Fruit fly (Drosophila melanogaster) whole organism, embryonic: Measurements from ENCODE around the gene BNIP3.

ENCODE experiments used
- CG10959 ChIP-seq: fragments of 200-800 bp; sonication (Bioruptor generic); IDR thresholded peaks from 2 replicates; pipeline ENCODE4 v1.3.6; 2022; ENCODE audit warnings: missing biosample characterization, missing genetic modification characterization
- CG11093 ChIP-seq: fragments of 200-800 bp; sonication (Bioruptor generic); IDR thresholded peaks from 3 replicates; pipeline ENCODE4 v1.3.6; 2022; ENCODE audit warnings: missing biosample characterization, missing genetic modification characterization
- CG11456 ChIP-seq: fragments of 200-800 bp; sonication (Bioruptor generic); IDR thresholded peaks from 3 replicates; pipeline ENCODE4 v1.3.6; 2022; ENCODE audit warnings: missing biosample characterization, missing genetic modification characterization
- CG12104 ChIP-seq: fragments of 200-800 bp; sonication (Bioruptor generic); optimal IDR thresholded peaks from 3 replicates; lab custom pipeline; 2016; ENCODE audit warnings: missing biosample characterization, missing genetic modification characterization
- CG12391 ChIP-seq: fragments of 200-800 bp; sonication (Bioruptor generic); optimal IDR thresholded peaks from 3 replicates; lab custom pipeline; 2018; ENCODE audit warnings: missing biosample characterization, mild to moderate bottlenecking, missing genetic modification characterization, moderate library complexity
- CG14965 ChIP-seq: fragments of 200-800 bp; sonication (Bioruptor generic); optimal IDR thresholded peaks from 2 replicates; lab custom pipeline; 2016; ENCODE audit warnings: missing biosample characterization, missing genetic modification characterization, borderline replicate concordance
- CG17359 ChIP-seq: fragments of 200-800 bp; sonication (Bioruptor generic); optimal IDR thresholded peaks from 3 replicates; lab custom pipeline; 2018; ENCODE audit warnings: missing biosample characterization, mild to moderate bottlenecking, missing genetic modification characterization, moderate library complexity
- CG17912 ChIP-seq: fragments of 200-800 bp; sonication (Bioruptor generic); optimal IDR thresholded peaks from 2 replicates; lab custom pipeline; 2018; ENCODE audit warnings: missing biosample characterization, mild to moderate bottlenecking, missing genetic modification characterization
- CG2116 ChIP-seq: fragments of 200-800 bp; sonication (Bioruptor generic); optimal IDR thresholded peaks from 3 replicates; lab custom pipeline; 2018; ENCODE audit warnings: missing biosample characterization, mild to moderate bottlenecking, missing genetic modification characterization
- CG42726 ChIP-seq: fragments of 200-800 bp; sonication (Bioruptor generic); IDR thresholded peaks from 2 replicates; pipeline ENCODE4 v1.3.6; 2022; ENCODE audit warnings: missing biosample characterization, missing genetic modification characterization; ENCODE audit not compliant: partially characterized antibody
- CG4820 ChIP-seq: fragments of 200-800 bp; sonication (Bioruptor generic); optimal IDR thresholded peaks from 3 replicates; lab custom pipeline; 2016; ENCODE audit warnings: missing biosample characterization, missing genetic modification characterization
- CG7963 ChIP-seq: fragments of 200-800 bp; sonication (Bioruptor generic); IDR thresholded peaks from 3 replicates; pipeline ENCODE4 v1.3.6; 2022; ENCODE audit warnings: missing biosample characterization, missing genetic modification characterization; ENCODE audit not compliant: partially characterized antibody
- CG8281 ChIP-seq: fragments of 200-800 bp; sonication (Bioruptor generic); optimal IDR thresholded peaks from 2 replicates; lab custom pipeline; 2018; ENCODE audit warnings: missing biosample characterization, mild to moderate bottlenecking, missing genetic modification characterization, moderate library complexity
- Ets97D ChIP-seq: fragments of 200-800 bp; sonication (Bioruptor generic); optimal IDR thresholded peaks from 3 replicates; lab custom pipeline; 2016; ENCODE audit warnings: missing biosample characterization, missing genetic modification characterization
- HLH3B ChIP-seq: fragments of 200-800 bp; sonication (Bioruptor generic); IDR thresholded peaks from 2 replicates; pipeline ENCODE4 v1.3.6; 2022; ENCODE audit warnings: missing biosample characterization, missing genetic modification characterization
- Kr ChIP-seq: fragments of 200-800 bp; sonication (Bioruptor generic); optimal IDR thresholded peaks from 2 replicates; lab custom pipeline; 2017; ENCODE audit warnings: missing biosample characterization, mild to moderate bottlenecking, missing genetic modification characterization
- Lhr ChIP-seq: fragments of 200-800 bp; sonication (Bioruptor generic); optimal IDR thresholded peaks from 3 replicates; lab custom pipeline; 2017; ENCODE audit warnings: mild to moderate bottlenecking, missing biosample characterization, missing genetic modification reagents, missing genetic modification characterization
- Lim3 ChIP-seq: fragments of 200-800 bp; sonication (Bioruptor generic); IDR thresholded peaks from 2 replicates; pipeline ENCODE4 v1.3.6; 2022; ENCODE audit warnings: missing biosample characterization, missing genetic modification characterization
- Lpt ChIP-seq: fragments of >200 bp; optimal IDR thresholded peaks from 2 replicates; lab custom pipeline; 2018; ENCODE audit warnings: missing biosample characterization, missing genetic modification characterization
- Neu2 ChIP-seq: fragments of 200-800 bp; sonication (Bioruptor generic); optimal IDR thresholded peaks from 3 replicates; lab custom pipeline; 2016; ENCODE audit warnings: missing biosample characterization, missing genetic modification characterization, borderline replicate concordance
- Oli ChIP-seq: fragments of 200-800 bp; sonication (Bioruptor generic); optimal IDR thresholded peaks from 2 replicates; lab custom pipeline; 2018; ENCODE audit warnings: missing biosample characterization, mild to moderate bottlenecking, missing genetic modification characterization, moderate library complexity
- Opbp ChIP-seq: fragments of 200-800 bp; sonication (Bioruptor generic); IDR thresholded peaks from 3 replicates; pipeline ENCODE4 v1.3.6; 2022; ENCODE audit warnings: missing biosample characterization, missing genetic modification characterization; ENCODE audit not compliant: partially characterized antibody
- PHDP ChIP-seq: fragments of 200-800 bp; sonication (Bioruptor generic); optimal IDR thresholded peaks from 3 replicates; lab custom pipeline; 2018; ENCODE audit warnings: missing biosample characterization, mild to moderate bottlenecking, missing genetic modification characterization, moderate library complexity
- Ravus ChIP-seq: fragments of 200-800 bp; sonication (Bioruptor generic); IDR thresholded peaks from 2 replicates; pipeline ENCODE4 v1.3.6; 2022; ENCODE audit warnings: missing biosample characterization, missing genetic modification characterization
- amos ChIP-seq: fragments of 200-800 bp; sonication (Bioruptor generic); IDR thresholded peaks from 2 replicates; pipeline ENCODE4 v1.3.6; 2022; ENCODE audit warnings: missing biosample characterization, missing genetic modification characterization; ENCODE audit not compliant: partially characterized antibody
- bcd ChIP-seq: fragments of 200-800 bp; sonication (Bioruptor generic); optimal IDR thresholded peaks from 2 replicates; lab custom pipeline; 2017; ENCODE audit warnings: missing biosample characterization, mild to moderate bottlenecking, missing genetic modification characterization
- bsh ChIP-seq, 2 experiments: fragments of 200-800 bp; sonication (Bioruptor generic); optimal IDR thresholded peaks; 2 replicates each; lab custom pipeline; 2017 to 2018; ENCODE audit warnings: mild to moderate bottlenecking in 2 of 2, missing biosample characterization in 2 of 2, missing genetic modification characterization in 2 of 2, moderate library complexity in 1 of 2
- cad ChIP-seq: fragments of >200 bp; optimal IDR thresholded peaks from 2 replicates; lab custom pipeline; 2017; ENCODE audit warnings: missing biosample characterization, missing genetic modification characterization
- da ChIP-seq: fragments of 200-800 bp; sonication (Bioruptor generic); optimal IDR thresholded peaks from 2 replicates; lab custom pipeline; 2016; ENCODE audit warnings: missing biosample characterization, missing genetic modification characterization
- dpn ChIP-seq, 2 experiments: fragments of 200-800 bp; sonication (Bioruptor generic); optimal IDR thresholded peaks; 3 replicates each; lab custom pipeline; 2016; ENCODE audit warnings: missing biosample characterization in 2 of 2, missing genetic modification characterization in 2 of 2
- gce ChIP-seq: fragments of 200-800 bp; sonication (Bioruptor generic); IDR thresholded peaks from 3 replicates; pipeline ENCODE4 v1.3.6; 2022; ENCODE audit warnings: missing biosample characterization, missing genetic modification characterization
- hb ChIP-seq: fragments of 200-800 bp; sonication (Bioruptor generic); IDR thresholded peaks from 3 replicates; pipeline ENCODE4 v1.3.6; 2022; ENCODE audit warnings: missing biosample characterization, missing genetic modification characterization; ENCODE audit not compliant: partially characterized antibody
- hkb ChIP-seq, 2 experiments: fragments of 200-800 bp in 1 of 2; fragments of >200 bp in 1 of 2; sonication (Bioruptor generic) in 1 of 2; IDR thresholded peaks in 1 of 2; optimal IDR thresholded peaks in 1 of 2; 2 replicates each; pipeline versions ENCODE4 v1.3.6 to Lab custom; 2017 to 2022; ENCODE audit warnings: missing biosample characterization in 1 of 2, missing genetic modification characterization in 1 of 2
- lab ChIP-seq: fragments of 200-800 bp; sonication (Bioruptor generic); optimal IDR thresholded peaks from 3 replicates; lab custom pipeline; 2017; ENCODE audit warnings: missing biosample characterization, missing genetic modification characterization, mild to moderate bottlenecking, moderate library complexity, missing genetic modification reagents
- lilli ChIP-seq: fragments of 200-800 bp; sonication (Bioruptor generic); optimal IDR thresholded peaks from 3 replicates; lab custom pipeline; 2016; ENCODE audit warnings: missing biosample characterization, missing genetic modification characterization
- lola ChIP-seq, 3 experiments: fragments of >200 bp in 2 of 3; fragments of 200-800 bp in 1 of 3; sonication (Bioruptor generic) in 1 of 3; optimal IDR thresholded peaks; 2 replicates each; lab custom pipeline; 2017 to 2019; ENCODE audit warnings: missing biosample characterization in 3 of 3, missing genetic modification characterization in 3 of 3, mild to moderate bottlenecking in 1 of 3, moderate library complexity in 1 of 3
- maf-S ChIP-seq: fragments of 200-800 bp; sonication (Bioruptor generic); optimal IDR thresholded peaks from 2 replicates; lab custom pipeline; 2016; ENCODE audit warnings: missing biosample characterization, missing genetic modification characterization
- p53 ChIP-seq: fragments of 200-800 bp; sonication (Bioruptor generic); optimal IDR thresholded peaks from 2 replicates; lab custom pipeline; 2016; ENCODE audit warnings: missing biosample characterization, missing genetic modification characterization
- peb ChIP-seq: fragments of 200-800 bp; sonication (Bioruptor generic); IDR thresholded peaks from 2 replicates; pipeline ENCODE4 v1.3.6; 2022; ENCODE audit warnings: missing biosample characterization, missing genetic modification characterization
- ro ChIP-seq: fragments of 200-800 bp; sonication (Bioruptor generic); IDR thresholded peaks from 2 replicates; pipeline ENCODE4 v1.3.6; 2022; ENCODE audit warnings: missing biosample characterization, missing genetic modification characterization
- run ChIP-seq: fragments of 200-800 bp; sonication (Bioruptor generic); optimal IDR thresholded peaks from 3 replicates; lab custom pipeline; 2018; ENCODE audit warnings: missing biosample characterization, mild to moderate bottlenecking, missing genetic modification characterization
- salm ChIP-seq: fragments of 200-800 bp; sonication (Bioruptor generic); optimal IDR thresholded peaks from 2 replicates; lab custom pipeline; 2018; ENCODE audit warnings: missing biosample characterization, mild to moderate bottlenecking, missing genetic modification characterization
- sens ChIP-seq: fragments of 200-800 bp; sonication (Bioruptor generic); peaks from one replicate; lab custom pipeline; 2016; ENCODE audit warnings: missing biosample characterization, missing genetic modification characterization
- sob ChIP-seq: fragments of 200-800 bp; sonication (Bioruptor generic); IDR thresholded peaks from 2 replicates; pipeline ENCODE4 v1.3.6; 2022; ENCODE audit warnings: missing biosample characterization, missing genetic modification characterization
- ssp ChIP-seq: fragments of 200-800 bp; sonication (Bioruptor generic); IDR thresholded peaks from 2 replicates; pipeline ENCODE4 v1.3.6; 2022; ENCODE audit warnings: missing biosample characterization, missing genetic modification characterization
- stwl ChIP-seq: fragments of 200-800 bp; sonication (Bioruptor generic); optimal IDR thresholded peaks from 3 replicates; lab custom pipeline; 2018; ENCODE audit warnings: missing biosample characterization, mild to moderate bottlenecking, missing genetic modification characterization, moderate library complexity
- tap ChIP-seq: fragments of 200-800 bp; optimal IDR thresholded peaks from 3 replicates; lab custom pipeline; 2019; ENCODE audit warnings: missing biosample characterization, mild to moderate bottlenecking, missing genetic modification characterization, moderate library complexity
- usp ChIP-seq: fragments of >200 bp; optimal IDR thresholded peaks from 2 replicates; lab custom pipeline; 2017; ENCODE audit warnings: missing biosample characterization, missing genetic modification characterization
- vnd ChIP-seq: fragments of 200-800 bp; sonication (Bioruptor generic); IDR thresholded peaks from 3 replicates; pipeline ENCODE4 v1.3.6; 2022; ENCODE audit warnings: missing biosample characterization, missing genetic modification characterization; ENCODE audit not compliant: partially characterized antibody

The BNIP3 gene

dm6 chr3L:20487649-20488048, 31.5 kb downstream of the BNIP3 start (continued):
- TF ChIP-seq CG12104 (no peak), CG17359 (no peak), Neu2 (GFP tag; lab: Kevin White, UChicago) (no peak), sens (GFP tag; lab: Kevin White, UChicago) (no peak), stwl (tag; lab: Kevin White, UChicago) (no peak)

dm6 chr3L:20474789-20475208, 44.4 kb downstream of the BNIP3 start:
- TF ChIP-seq amos (GFP tag; lab: Robert Waterston, UW) (no peak), lola (GFP tag; optimal IDR thresholded peaks at IDR 0.05; lab: Kevin White, UChicago) (peak in 1 of 3 experiments; percentile 69), ro (GFP tag; lab: Robert Waterston, UW) (no peak), gce (no peak), vnd (GFP tag; lab: Robert Waterston, UW) (no peak), CG4820 (GFP tag; lab: Kevin White, UChicago) (peak; percentile 74), bsh (GFP tag; optimal IDR thresholded peaks at IDR 0.05; lab: Kevin White, UChicago) (peak in 1 of 2 experiments; percentile 79), CG42726 (no peak), Opbp (no peak), Kr (GFP tag; lab: Kevin White, UChicago) (no peak), peb (GFP tag; lab: Robert Waterston, UW) (no peak), dpn (GFP tag; optimal IDR thresholded peaks at IDR 0.05; lab: Kevin White, UChicago) (peak; percentile 89 to 94), sob (no peak), Oli (peak; percentile 66), CG7963 (no peak), CG11093 (peak; percentile 69; the same call in 2 of the 3 replicates), HLH3B (GFP tag; lab: Robert Waterston, UW) (no peak), hb (GFP tag; lab: Robert Waterston, UW) (no peak), cad (no peak), lab (peak; percentile 93), hkb (optimal IDR thresholded peaks at IDR 0.05; lab: Kevin White, UChicago) (no peak), hkb (GFP tag; IDR thresholded peaks at IDR 0.05; lab: Robert Waterston, UW) (no peak), Ravus (GFP tag; lab: Robert Waterston, UW) (no peak), maf-S (GFP tag; lab: Kevin White, UChicago) (peak; percentile 78), da (peak; percentile 71), Lhr (GFP tag; lab: Kevin White, UChicago) (peak; percentile 38), Lim3 (GFP tag; lab: Robert Waterston, UW) (no peak), CG2116 (peak; percentile 64), run (peak; percentile 49), p53 (GFP tag; lab: Kevin White, UChicago) (peak; percentile 64), ssp (GFP tag; lab: Robert Waterston, UW) (no peak), PHDP (peak; percentile 91), CG11456 (GFP tag; lab: Robert Waterston, UW) (no peak), CG17912 (peak; percentile 78), CG12391 (tag; lab: Kevin White, UChicago) (peak; percentile 89), lilli (GFP tag; lab: Kevin White, UChicago) (peak; percentile 94), Ets97D (GFP tag; lab: Kevin White, UChicago) (peak; percentile 85), tap (tag; lab: Kevin White, UChicago) (peak; percentile 83), CG14965 (GFP tag; lab: Kevin White, UChicago) (no peak), salm (tag; lab: Kevin White, UChicago) (peak; percentile 37), CG10959 (GFP tag; lab: Robert Waterston, UW) (no peak), usp (GFP tag; lab: Kevin White, UChicago) (no peak), CG8281 (peak; percentile 62), Lpt (GFP tag; lab: Kevin White, UChicago) (no peak), bcd (GFP tag; lab: Kevin White, UChicago) (peak; percentile 89)
